Fruit fly (Drosophila melanogaster) whole organism, embryonic: ENCODE data around the gene CG2931.

Source experiments
- Asciz ChIP-seq: fragments of 200-800 bp; sonication (Bioruptor generic); optimal IDR thresholded peaks from 2 replicates; lab custom pipeline; 2017; ENCODE audit warnings: missing biosample characterization, mild to moderate bottlenecking, missing genetic modification characterization, missing genetic modification reagents
- Atf3 ChIP-seq: fragments of 200-800 bp; sonication (Bioruptor generic); optimal IDR thresholded peaks from 3 replicates; lab custom pipeline; 2016; ENCODE audit warnings: missing biosample characterization, missing genetic modification characterization
- Bdp1 ChIP-seq: fragments of 200-800 bp; sonication (Bioruptor generic); optimal IDR thresholded peaks from 3 replicates; lab custom pipeline; 2016; ENCODE audit warnings: missing biosample characterization, missing genetic modification characterization
- CG10267 ChIP-seq: fragments of 200-800 bp; sonication (Bioruptor generic); optimal IDR thresholded peaks from 2 replicates; lab custom pipeline; 2018; ENCODE audit warnings: missing biosample characterization, mild to moderate bottlenecking, missing genetic modification characterization, moderate library complexity
- CG10366 ChIP-seq: fragments of 200-800 bp; sonication (Bioruptor generic); IDR thresholded peaks from 2 replicates; pipeline ENCODE4 v1.3.6; 2022; ENCODE audit warnings: missing biosample characterization, missing genetic modification characterization
- CG10543 ChIP-seq: fragments of 200-800 bp; sonication (Bioruptor generic); optimal IDR thresholded peaks from 3 replicates; lab custom pipeline; 2017; ENCODE audit warnings: missing biosample characterization, mild to moderate bottlenecking, missing genetic modification characterization, moderate library complexity
- CG11085 ChIP-seq: fragments of 200-800 bp; sonication (Bioruptor generic); IDR thresholded peaks from 2 replicates; pipeline ENCODE4 v1.3.6; 2022; ENCODE audit warnings: missing biosample characterization, missing genetic modification characterization
- CG11093 ChIP-seq: fragments of 200-800 bp; sonication (Bioruptor generic); IDR thresholded peaks from 3 replicates; pipeline ENCODE4 v1.3.6; 2022; ENCODE audit warnings: missing biosample characterization, missing genetic modification characterization
- CG11695 ChIP-seq: fragments of 200-800 bp; sonication (Bioruptor generic); IDR thresholded peaks from 3 replicates; pipeline ENCODE4 v1.3.6; 2022; ENCODE audit warnings: missing biosample characterization, missing genetic modification characterization
- CG12071 ChIP-seq: fragments of 200-800 bp; sonication (Bioruptor generic); optimal IDR thresholded peaks from 3 replicates; lab custom pipeline; 2018; ENCODE audit warnings: missing biosample characterization, mild to moderate bottlenecking, missing genetic modification characterization
- CG12391 ChIP-seq: fragments of 200-800 bp; sonication (Bioruptor generic); optimal IDR thresholded peaks from 3 replicates; lab custom pipeline; 2018; ENCODE audit warnings: missing biosample characterization, mild to moderate bottlenecking, missing genetic modification characterization, moderate library complexity
- CG1792 ChIP-seq: fragments of 200-800 bp; sonication (Bioruptor generic); optimal IDR thresholded peaks from 2 replicates; lab custom pipeline; 2016; ENCODE audit warnings: missing biosample characterization, missing genetic modification characterization
- CG2199 ChIP-seq: fragments of 200-800 bp; sonication (Bioruptor generic); IDR thresholded peaks from 3 replicates; pipeline ENCODE4 v1.3.6; 2022; ENCODE audit warnings: missing biosample characterization, missing genetic modification characterization
- CG2678 ChIP-seq: fragments of 200-800 bp; sonication (Bioruptor generic); optimal IDR thresholded peaks from 3 replicates; lab custom pipeline; 2019; ENCODE audit warnings: missing biosample characterization, mild to moderate bottlenecking, missing genetic modification characterization, moderate library complexity
- CG2889 ChIP-seq: fragments of 200-800 bp; sonication (Bioruptor generic); IDR thresholded peaks from 3 replicates; pipeline ENCODE4 v1.3.6; 2022; ENCODE audit warnings: missing biosample characterization, missing genetic modification characterization
- CG31388 ChIP-seq: fragments of 200-800 bp; sonication (Bioruptor generic); optimal IDR thresholded peaks from 2 replicates; lab custom pipeline; 2016; ENCODE audit warnings: missing biosample characterization, missing genetic modification characterization
- CG31441 ChIP-seq: fragments of 200-800 bp; sonication (Bioruptor generic); IDR thresholded peaks from 2 replicates; pipeline ENCODE4 v1.3.6; 2022; ENCODE audit warnings: missing biosample characterization, missing genetic modification characterization
- CG34422 ChIP-seq: fragments of 200-800 bp; sonication (Bioruptor generic); IDR thresholded peaks from 3 replicates; pipeline ENCODE4 v1.3.6; 2022; ENCODE audit warnings: missing biosample characterization, missing genetic modification characterization
- CG42726 ChIP-seq: fragments of 200-800 bp; sonication (Bioruptor generic); IDR thresholded peaks from 2 replicates; pipeline ENCODE4 v1.3.6; 2022; ENCODE audit warnings: missing biosample characterization, missing genetic modification characterization; ENCODE audit not compliant: partially characterized antibody
- CG4282 ChIP-seq: fragments of 200-800 bp; sonication (Bioruptor generic); optimal IDR thresholded peaks from 2 replicates; lab custom pipeline; 2016; ENCODE audit warnings: missing biosample characterization, missing genetic modification characterization
- CG5245 ChIP-seq: fragments of 200-800 bp; sonication (Bioruptor generic); optimal IDR thresholded peaks from 3 replicates; lab custom pipeline; 2016; ENCODE audit warnings: missing biosample characterization, missing genetic modification characterization
- CG6175 ChIP-seq: fragments of 200-800 bp; sonication (Bioruptor generic); IDR thresholded peaks from 3 replicates; pipeline ENCODE4 v1.3.6; 2022; ENCODE audit warnings: missing biosample characterization, missing genetic modification characterization
- CG6689 ChIP-seq: fragments of 200-800 bp; sonication (Bioruptor generic); IDR thresholded peaks from 2 replicates; pipeline ENCODE4 v1.3.6; 2022; ENCODE audit warnings: missing biosample characterization, missing genetic modification characterization
- CG7839 ChIP-seq: fragments of 200-800 bp; sonication (Bioruptor generic); optimal IDR thresholded peaks from 3 replicates; lab custom pipeline; 2018; ENCODE audit warnings: missing biosample characterization, mild to moderate bottlenecking, missing genetic modification characterization, moderate library complexity
- CG7987 ChIP-seq: fragments of 200-800 bp; sonication (Bioruptor generic); optimal IDR thresholded peaks from 2 replicates; lab custom pipeline; 2018; ENCODE audit warnings: missing biosample characterization, mild to moderate bottlenecking, missing genetic modification characterization, moderate library complexity
- Drgx ChIP-seq: fragments of 200-800 bp; sonication (Bioruptor generic); IDR thresholded peaks from 2 replicates; pipeline ENCODE4 v1.3.6; 2022; ENCODE audit warnings: missing biosample characterization, missing genetic modification characterization
- E2f1 ChIP-seq: fragments of 200-800 bp; sonication (Bioruptor generic); IDR thresholded peaks from 2 replicates; pipeline ENCODE4 v1.3.6; 2022; ENCODE audit warnings: missing biosample characterization, missing genetic modification characterization
- Hr51 ChIP-seq, 2 experiments: fragments of 200-800 bp; sonication (Bioruptor generic); optimal IDR thresholded peaks; 2 replicates in 1 of 2; 3 replicates in 1 of 2; lab custom pipeline; 2016 to 2018; ENCODE audit warnings: missing biosample characterization in 2 of 2, missing genetic modification characterization in 2 of 2, mild to moderate bottlenecking in 1 of 2, moderate library complexity in 1 of 2
- MBD-R2 ChIP-seq: fragments of 200-800 bp; sonication (Bioruptor generic); IDR thresholded peaks from 2 replicates; pipeline ENCODE4 v1.3.6; 2022; ENCODE audit warnings: missing biosample characterization, missing genetic modification characterization
- Meics ChIP-seq: fragments of 200-800 bp; sonication (Bioruptor generic); optimal IDR thresholded peaks from 2 replicates; lab custom pipeline; 2017; ENCODE audit warnings: missing biosample characterization, mild to moderate bottlenecking, missing genetic modification characterization
- Tbp ChIP-seq: fragments of >200 bp; optimal IDR thresholded peaks from 2 replicates; lab custom pipeline; 2018; ENCODE audit warnings: missing biosample characterization, missing genetic modification characterization
- bab2 ChIP-seq: fragments of 200-800 bp; sonication (Bioruptor generic); optimal IDR thresholded peaks from 2 replicates; lab custom pipeline; 2016; ENCODE audit warnings: missing biosample characterization, missing genetic modification characterization
- bigmax ChIP-seq: fragments of 200-800 bp; sonication (Bioruptor generic); optimal IDR thresholded peaks from 2 replicates; lab custom pipeline; 2018; ENCODE audit warnings: missing biosample characterization, mild to moderate bottlenecking, missing genetic modification characterization
- cad ChIP-seq: fragments of >200 bp; optimal IDR thresholded peaks from 2 replicates; lab custom pipeline; 2017; ENCODE audit warnings: missing biosample characterization, missing genetic modification characterization
- cas ChIP-seq: fragments of 200-800 bp; sonication (Bioruptor generic); IDR thresholded peaks from 2 replicates; pipeline ENCODE4 v1.3.6; 2022; ENCODE audit warnings: missing biosample characterization, missing genetic modification characterization
- chm ChIP-seq: fragments of 200-800 bp; sonication (Bioruptor generic); IDR thresholded peaks from 2 replicates; pipeline ENCODE4 v1.3.6; 2022; ENCODE audit warnings: missing biosample characterization, missing genetic modification characterization
- dpn ChIP-seq, 2 experiments: fragments of 200-800 bp; sonication (Bioruptor generic); optimal IDR thresholded peaks; 3 replicates each; lab custom pipeline; 2016; ENCODE audit warnings: missing biosample characterization in 2 of 2, missing genetic modification characterization in 2 of 2
- gsb ChIP-seq: fragments of 200-800 bp; sonication (Bioruptor generic); IDR thresholded peaks from 2 replicates; pipeline ENCODE4 v1.3.6; 2022; ENCODE audit warnings: missing biosample characterization, missing genetic modification characterization
- h ChIP-seq: fragments of >200 bp; optimal IDR thresholded peaks from 2 replicates; lab custom pipeline; 2017
- her ChIP-seq: fragments of 200-800 bp; sonication (Bioruptor generic); optimal IDR thresholded peaks from 2 replicates; lab custom pipeline; 2016; ENCODE audit warnings: missing biosample characterization, missing genetic modification characterization
- lilli ChIP-seq: fragments of 200-800 bp; sonication (Bioruptor generic); optimal IDR thresholded peaks from 3 replicates; lab custom pipeline; 2016; ENCODE audit warnings: missing biosample characterization, missing genetic modification characterization
- luna ChIP-seq: fragments of 200-800 bp; sonication (Bioruptor generic); optimal IDR thresholded peaks from 2 replicates; lab custom pipeline; 2016; ENCODE audit warnings: missing biosample characterization, missing genetic modification characterization
- maf-S ChIP-seq: fragments of 200-800 bp; sonication (Bioruptor generic); optimal IDR thresholded peaks from 2 replicates; lab custom pipeline; 2016; ENCODE audit warnings: missing biosample characterization, missing genetic modification characterization
- nerfin-2 ChIP-seq: fragments of 200-800 bp; sonication (Bioruptor generic); IDR thresholded peaks from 2 replicates; pipeline ENCODE4 v1.3.6; 2022; ENCODE audit warnings: missing biosample characterization, missing genetic modification characterization; ENCODE audit not compliant: partially characterized antibody
- pnt ChIP-seq: fragments of 200-800 bp; sonication (Bioruptor generic); optimal IDR thresholded peaks from 3 replicates; lab custom pipeline; 2016; ENCODE audit warnings: missing biosample characterization, missing genetic modification characterization
- tio ChIP-seq: fragments of 200-800 bp; sonication (Bioruptor generic); optimal IDR thresholded peaks from 2 replicates; lab custom pipeline; 2017; ENCODE audit warnings: missing biosample characterization, missing genetic modification characterization, inconsistent platforms
- toy ChIP-seq: fragments of 200-800 bp; sonication (Bioruptor generic); IDR thresholded peaks from 2 replicates; pipeline ENCODE4 v1.3.6; 2022; ENCODE audit warnings: missing biosample characterization, missing genetic modification characterization
- trem ChIP-seq: fragments of 200-800 bp; optimal IDR thresholded peaks from 3 replicates; lab custom pipeline; 2019; ENCODE audit warnings: missing biosample characterization, mild to moderate bottlenecking, missing genetic modification characterization, moderate library complexity
- ttk ChIP-seq: fragments of 200-800 bp; sonication (Bioruptor generic); IDR thresholded peaks from 2 replicates; pipeline ENCODE4 v2.1.2; 2022; ENCODE audit warnings: missing biosample characterization, missing genetic modification characterization
- unc-4 ChIP-seq: fragments of 200-800 bp; sonication (Bioruptor generic); IDR thresholded peaks from 2 replicates; pipeline ENCODE4 v1.3.6; 2022; ENCODE audit warnings: missing biosample characterization, missing genetic modification characterization; ENCODE audit not compliant: partially characterized antibody
- wek ChIP-seq: fragments of 200-800 bp; sonication (Bioruptor generic); optimal IDR thresholded peaks from 3 replicates; lab custom pipeline; 2018; ENCODE audit warnings: missing biosample characterization, mild to moderate bottlenecking, missing genetic modification characterization, moderate library complexity
- zfh2 ChIP-seq: fragments of 200-800 bp; sonication (Bioruptor generic); optimal IDR thresholded peaks from 2 replicates; lab custom pipeline; 2016; ENCODE audit warnings: missing biosample characterization, missing genetic modification characterization

CG2931 gene

dm6 chr3R:5518627-5519026, 49.8 kb downstream of the CG2931 start (continued):
- no peak for TF ChIP-seq cad (GFP tag; lab: Kevin White, UChicago)
- TF ChIP-seq chm (GFP tag; lab: Robert Waterston, UW) = peak; percentile 74
- no peak for TF ChIP-seq unc-4 (GFP tag; lab: Robert Waterston, UW)
- TF ChIP-seq dpn (GFP tag; optimal IDR thresholded peaks at IDR 0.05; lab: Kevin White, UChicago) = peak; percentile 45 to 47
- TF ChIP-seq Atf3 = peak; percentile 15
- no peak for TF ChIP-seq gsb
- TF ChIP-seq CG2889 = peak; percentile 14; the same call in 1 of the 3 replicates
- TF ChIP-seq ttk = peak; percentile 68
- no peak for TF ChIP-seq maf-S
- TF ChIP-seq luna (GFP tag; lab: Kevin White, UChicago) = no peak
- no peak for TF ChIP-seq CG42726 (GFP tag; lab: Robert Waterston, UW)
- TF ChIP-seq bab2 (GFP tag; lab: Kevin White, UChicago) = peak; percentile 32
- no peak for TF ChIP-seq bigmax (GFP tag; lab: Kevin White, UChicago)
- TF ChIP-seq CG10543 (GFP tag; lab: Kevin White, UChicago) = no peak
- TF ChIP-seq wek (GFP tag; lab: Kevin White, UChicago) = no peak
- TF ChIP-seq CG6689 (GFP tag; lab: Robert Waterston, UW) = peak; percentile 23; the same call in 1 of the 2 replicates
- peak; percentile 9 for TF ChIP-seq CG1792
- no peak for TF ChIP-seq CG11093
- TF ChIP-seq CG7987 (GFP tag; lab: Kevin White, UChicago) = no peak
- no peak for TF ChIP-seq Tbp
- TF ChIP-seq lilli = peak; percentile 17
- TF ChIP-seq CG12391 (tag; lab: Kevin White, UChicago) = peak; percentile 57
- TF ChIP-seq pnt = peak; percentile 36
- TF ChIP-seq CG31388 (GFP tag; lab: Kevin White, UChicago) = no peak
- TF ChIP-seq tio (GFP tag; lab: Kevin White, UChicago) = peak; percentile 41
- no peak for TF ChIP-seq CG11085 (GFP tag; lab: Robert Waterston, UW)
- 0 out of 3 replicates have a peak, but pooled peaks have one; percentile 19 for TF ChIP-seq CG6175 (GFP tag; lab: Robert Waterston, UW)
- TF ChIP-seq CG11695 (GFP tag; lab: Robert Waterston, UW) = peak; percentile 53; the same call in 1 of the 3 replicates
- peak in 1 of 2 experiments; percentile 70 for TF ChIP-seq Hr51 (GFP tag; optimal IDR thresholded peaks at IDR 0.05; lab: Kevin White, UChicago)
- TF ChIP-seq E2f1 (GFP tag; lab: Robert Waterston, UW) = no peak
- no peak for TF ChIP-seq MBD-R2
- peak; percentile 34 for TF ChIP-seq Bdp1
- peak; percentile 44 for TF ChIP-seq Meics
- peak; percentile 65 for TF ChIP-seq CG31441 (GFP tag; lab: Robert Waterston, UW)
- TF ChIP-seq CG12071 (GFP tag; lab: Kevin White, UChicago) = peak; percentile 47
- peak; percentile 51; the same call in 1 of the 3 replicates for TF ChIP-seq CG34422 (GFP tag; lab: Robert Waterston, UW)
- TF ChIP-seq nerfin-2 (GFP tag; lab: Robert Waterston, UW) = no peak
- peak; percentile 67 for TF ChIP-seq CG10366 (GFP tag; lab: Robert Waterston, UW)
- TF ChIP-seq CG2678 = peak; percentile 60
- TF ChIP-seq toy (GFP tag; lab: Robert Waterston, UW) = no peak
- peak; percentile 54 for TF ChIP-seq her
- TF ChIP-seq CG4282 = no peak
- TF ChIP-seq h (lab: Kevin White, UChicago) = no peak
- peak; percentile 55 for TF ChIP-seq CG7839
- TF ChIP-seq CG5245 (GFP tag; lab: Kevin White, UChicago) = no peak
- TF ChIP-seq cas (GFP tag; lab: Robert Waterston, UW) = no peak
- TF ChIP-seq zfh2 (GFP tag; lab: Kevin White, UChicago) = peak; percentile 36
- no peak for TF ChIP-seq CG2199 (GFP tag; lab: Robert Waterston, UW)
- peak; percentile 10 for TF ChIP-seq Asciz (GFP tag; lab: Kevin White, UChicago)
- TF ChIP-seq Drgx (GFP tag; lab: Robert Waterston, UW) = peak; percentile 51
- peak; percentile 36 for TF ChIP-seq CG10267 (tag; lab: Kevin White, UChicago)
- peak; percentile 32 for TF ChIP-seq trem (tag; lab: Kevin White, UChicago)
